Worm (Caenorhabditis elegans): Measurements from ENCODE around the gene ekl-5.

DNA sequence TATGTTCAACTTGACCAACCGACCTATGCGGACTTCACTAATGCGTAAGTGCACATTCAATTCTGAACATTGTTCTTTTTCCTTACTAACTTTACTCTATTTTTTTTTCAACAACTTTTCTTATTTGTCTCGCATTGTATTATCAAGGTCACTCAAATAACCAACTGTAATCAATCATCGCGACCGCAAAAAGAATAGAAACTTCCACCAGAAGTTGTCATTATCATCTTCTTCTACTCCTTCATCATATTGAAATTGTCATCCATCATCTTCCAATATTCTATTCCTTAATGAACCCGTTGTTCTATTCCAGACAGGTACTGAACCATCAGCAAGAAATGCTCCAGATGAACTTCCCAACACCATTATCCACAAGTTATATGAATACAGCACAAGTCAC is 22.4 kb upstream of the ekl-5 start:
- TF ChIP-seq ceh-100 (GFP tag; IDR thresholded peaks at IDR 0.05) = no peak
- TF ChIP-seq sdz-38 (tag; optimal IDR thresholded peaks at IDR 0.05) = no peak
- no peak for TF ChIP-seq Y67H2A.10 (GFP tag; conservative IDR thresholded peaks at IDR 0.05)
- TF ChIP-seq madf-8 (GFP tag; conservative IDR thresholded peaks at IDR 0.05) = no peak
- TF ChIP-seq xnd-1 (tag; optimal IDR thresholded peaks at IDR 0.05) = no peak
- no peak for TF ChIP-seq Y95B8A.8 (GFP tag; IDR thresholded peaks at IDR 0.05)
- TF ChIP-seq unc-62 (GFP tag; optimal IDR thresholded peaks at IDR 0.05) = no peak
- TF ChIP-seq fkh-3 (tag; optimal IDR thresholded peaks at IDR 0.05) = no peak
- TF ChIP-seq F10E7.11 (tag; optimal IDR thresholded peaks at IDR 0.05) = no peak

Measured in whole organism, young adult.